Worm (Caenorhabditis elegans) whole organism, midembryonic: ENCODE data around the gene hpo-8.

Experiments
- T22C8.4 ChIP-seq: fragments of 200-800 bp; sonication (Bioruptor generic); IDR thresholded peaks from 2 replicates; pipeline ENCODE4 v1.3.6; 2022; ENCODE audit warnings: missing genetic modification characterization, missing compliant biosample characterization
- cog-1 ChIP-seq: sonication (generic microtip); optimal IDR thresholded peaks from 2 replicates; lab custom pipeline; 2016; ENCODE audit warnings: missing genetic modification characterization, missing compliant biosample characterization
- flt-1 ChIP-seq: fragments of 200-800 bp; sonication (Bioruptor generic); IDR thresholded peaks from 2 replicates; pipeline ENCODE4 v1.3.6; 2022; ENCODE audit warnings: missing genetic modification characterization, missing compliant biosample characterization
- klf-2 ChIP-seq: fragments of 200-800 bp; sonication (Bioruptor generic); conservative IDR thresholded peaks from 2 replicates; pipeline ENCODE4 v1.3.6; 2022; ENCODE audit warnings: missing genetic modification reagents, missing genetic modification characterization, missing compliant biosample characterization
- med-1 ChIP-seq: sonication (generic microtip); optimal IDR thresholded peaks from 2 replicates; lab custom pipeline; 2017; ENCODE audit warnings: missing genetic modification characterization, mild to moderate bottlenecking, missing compliant biosample characterization, antibody characterized with exemption, missing genetic modification reagents; ENCODE audit not compliant: insufficient read depth
- ref-1 ChIP-seq: fragments of 200-800 bp; sonication (Bioruptor generic); conservative IDR thresholded peaks from 2 replicates; pipeline ENCODE4 v1.3.6; 2022; ENCODE audit warnings: missing genetic modification reagents, missing genetic modification characterization, missing compliant biosample characterization
- tab-1 ChIP-seq: fragments of 200-800 bp; sonication (Bioruptor generic); IDR thresholded peaks from 2 replicates; pipeline ENCODE4 v1.3.6; 2022; ENCODE audit warnings: missing genetic modification characterization, missing compliant biosample characterization
- ztf-23 ChIP-seq: fragments of 200-800 bp; sonication (Bioruptor generic); IDR thresholded peaks from 2 replicates; pipeline ENCODE4 v1.3.6; 2022; ENCODE audit warnings: missing genetic modification reagents, missing genetic modification characterization, missing compliant biosample characterization
- ztf-29 ChIP-seq: fragments of 200-800 bp; sonication (Bioruptor generic); IDR thresholded peaks from 2 replicates; pipeline ENCODE4 v1.3.6; 2022; ENCODE audit warnings: missing genetic modification reagents, missing genetic modification characterization, missing compliant biosample characterization

The hpo-8 gene

DNA sequence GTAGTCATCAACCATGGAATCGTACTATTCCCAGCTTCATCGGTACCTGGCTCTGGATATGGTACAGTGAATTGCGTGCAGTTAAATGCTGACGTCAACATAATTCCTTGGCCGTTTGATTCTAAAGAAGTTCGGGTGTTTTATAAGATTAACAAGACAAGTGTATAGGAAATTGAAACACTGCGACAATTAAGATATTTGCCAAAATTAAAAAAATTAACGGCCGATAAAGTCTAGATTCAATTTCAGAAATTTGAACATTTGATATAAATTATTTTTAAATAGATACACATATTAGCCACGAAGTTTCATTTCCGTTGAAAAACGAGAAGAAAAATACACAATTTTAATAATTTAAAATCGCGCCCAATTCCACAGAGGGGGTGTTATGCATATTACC is 32.7 kb upstream of the hpo-8 start, which contains the start of gene dmsr-12:
Gene dmsr-12, minus strand, starts transcription at position 101 of the 400 bp plus-strand sequence.
- TF ChIP-seq tab-1 (no peak), ztf-29 (GFP tag; lab: Robert Waterston, UW) (no peak), ref-1 (GFP tag; lab: Robert Waterston, UW) (no peak), ztf-23 (GFP tag; lab: Robert Waterston, UW) (no peak), klf-2 (GFP tag; lab: Robert Waterston, UW) (no peak), flt-1 (GFP tag; lab: Robert Waterston, UW) (no peak)

ce11 chrV:6808962-6809361 is 30.1 kb upstream of the hpo-8 start, which contains the start of gene dmsr-16:
Gene dmsr-16, minus strand, starts transcription at chrV:6809062.
- TF ChIP-seq klf-2 (GFP tag; lab: Robert Waterston, UW) (no peak), med-1 (no peak), T22C8.4 (GFP tag; lab: Robert Waterston, UW) (no peak), tab-1 (no peak), ztf-29 (GFP tag; lab: Robert Waterston, UW) (no peak), ref-1 (GFP tag; lab: Robert Waterston, UW) (no peak), ztf-23 (GFP tag; lab: Robert Waterston, UW) (no peak), cog-1 (tag; lab: Kevin White, UChicago) (no peak), flt-1 (GFP tag; lab: Robert Waterston, UW) (no peak)

ce11 chrV:6810091-6810490 is 29.0 kb upstream of the hpo-8 start:
- TF ChIP-seq tab-1 (no peak), flt-1 (GFP tag; lab: Robert Waterston, UW) (no peak), ref-1 (GFP tag; lab: Robert Waterston, UW) (no peak), T22C8.4 (GFP tag; lab: Robert Waterston, UW) (no peak), med-1 (no peak), klf-2 (GFP tag; lab: Robert Waterston, UW) (no peak), ztf-29 (GFP tag; lab: Robert Waterston, UW) (no peak), cog-1 (tag; lab: Kevin White, UChicago) (no peak), ztf-23 (GFP tag; lab: Robert Waterston, UW) (no peak)

ce11 chrV:6811863-6812262 is 27.2 kb upstream of the hpo-8 start:
- TF ChIP-seq ztf-23 (GFP tag; lab: Robert Waterston, UW) (no peak), T22C8.4 (GFP tag; lab: Robert Waterston, UW) (no peak), ztf-29 (GFP tag; lab: Robert Waterston, UW) (no peak), med-1 (no peak), klf-2 (GFP tag; lab: Robert Waterston, UW) (no peak), cog-1 (tag; lab: Kevin White, UChicago) (no peak), flt-1 (GFP tag; lab: Robert Waterston, UW) (no peak), tab-1 (no peak), ref-1 (GFP tag; lab: Robert Waterston, UW) (no peak)

DNA sequence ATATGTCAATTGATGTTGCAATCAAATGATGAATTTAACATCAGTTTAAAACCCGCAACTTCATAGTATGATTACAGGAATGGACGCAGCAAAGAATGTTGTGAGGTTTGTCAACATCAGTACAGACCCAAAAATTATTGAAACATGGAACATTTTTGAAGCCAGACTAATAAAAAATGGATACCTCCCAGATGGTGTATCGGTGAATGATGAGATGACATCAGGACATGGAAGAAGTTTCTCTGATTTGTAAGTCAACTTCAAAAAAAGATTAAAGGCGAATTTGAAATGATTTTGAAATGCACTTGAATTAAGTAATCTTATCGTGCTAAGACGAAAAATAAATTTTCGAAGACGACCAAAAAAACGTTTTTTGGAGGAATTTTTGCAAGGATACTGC is 25.2 kb upstream of the hpo-8 start:
- TF ChIP-seq ztf-23 (GFP tag; lab: Robert Waterston, UW), result no peak

- TF ChIP-seq ztf-29 (GFP tag; lab: Robert Waterston, UW), result no peak
- TF ChIP-seq tab-1, result no peak
- TF ChIP-seq ztf-23 (GFP tag; lab: Robert Waterston, UW), result no peak
- TF ChIP-seq cog-1 (tag; lab: Kevin White, UChicago), result no peak
- TF ChIP-seq med-1, result no peak
Measured at ce11 chrV:6817184-6817583, 21.9 kb upstream of the hpo-8 start, which contains the start of gene dmsr-14. Gene dmsr-14, minus strand, starts transcription at chrV:6817284.

DNA sequence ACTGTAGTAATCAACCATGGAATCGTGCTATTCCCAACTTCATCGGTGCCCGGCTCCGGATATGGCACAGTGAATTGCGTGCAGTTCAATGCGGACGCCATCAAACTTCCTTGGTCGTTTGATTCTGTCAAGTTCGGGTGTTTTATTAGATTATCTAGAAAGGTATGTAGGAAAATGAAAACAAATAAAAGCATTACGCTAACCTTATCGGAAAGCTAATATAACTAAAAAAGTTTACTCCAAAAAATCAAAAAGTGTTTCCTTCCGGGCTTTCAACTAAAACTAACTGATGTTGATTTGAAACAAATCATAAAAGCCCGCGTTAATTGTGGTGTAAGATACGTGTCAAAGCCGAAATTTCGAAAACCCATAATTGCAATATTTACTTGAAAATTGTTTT is 19.3 kb upstream of the hpo-8 start, which contains the start of gene dmsr-13:
Gene dmsr-13, minus strand, starts transcription at position 101 of the 400 bp plus-strand sequence.
- TF ChIP-seq ztf-23 (GFP tag; lab: Robert Waterston, UW) (no peak), tab-1 (no peak), flt-1 (GFP tag; lab: Robert Waterston, UW) (no peak), T22C8.4 (GFP tag; lab: Robert Waterston, UW) (no peak), klf-2 (GFP tag; lab: Robert Waterston, UW) (no peak), ztf-29 (GFP tag; lab: Robert Waterston, UW) (no peak), cog-1 (tag; lab: Kevin White, UChicago) (no peak), ref-1 (GFP tag; lab: Robert Waterston, UW) (no peak), med-1 (no peak)

- TF ChIP-seq ref-1 (GFP tag; lab: Robert Waterston, UW) (no peak), klf-2 (GFP tag; lab: Robert Waterston, UW) (no peak), T22C8.4 (GFP tag; lab: Robert Waterston, UW) (no peak), cog-1 (tag; lab: Kevin White, UChicago) (no peak), flt-1 (GFP tag; lab: Robert Waterston, UW) (no peak), tab-1 (no peak), med-1 (no peak), ztf-29 (GFP tag; lab: Robert Waterston, UW) (no peak)
Measured at ce11 chrV:6821509-6821908, 17.6 kb upstream of the hpo-8 start, which contains the start of gene T15B7.8. Gene T15B7.8, plus strand, starts transcription at chrV:6821809.

DNA sequence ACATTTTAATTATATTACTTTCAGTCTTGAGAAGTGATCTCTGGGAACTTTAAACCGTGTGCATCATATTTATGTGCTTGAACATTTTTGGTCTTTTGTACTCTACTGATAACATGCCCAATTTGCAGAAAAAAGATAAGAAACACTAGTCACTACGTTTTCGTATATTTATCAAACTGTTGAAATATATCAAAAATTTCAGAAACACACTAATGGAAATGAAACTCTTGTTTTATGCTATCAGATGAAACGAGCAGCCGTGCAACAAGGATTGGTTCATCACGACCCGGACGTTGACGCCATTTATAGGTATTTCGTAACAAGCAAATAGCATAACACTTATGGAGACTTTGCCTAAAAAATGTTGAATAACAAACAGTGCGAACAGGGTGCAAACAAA is 15.7 kb upstream of the hpo-8 start:
- TF ChIP-seq med-1 (no peak), ztf-29 (GFP tag; lab: Robert Waterston, UW) (no peak), klf-2 (GFP tag; lab: Robert Waterston, UW) (no peak), tab-1 (no peak), ztf-23 (GFP tag; lab: Robert Waterston, UW) (no peak), T22C8.4 (GFP tag; lab: Robert Waterston, UW) (no peak), flt-1 (GFP tag; lab: Robert Waterston, UW) (no peak), ref-1 (GFP tag; lab: Robert Waterston, UW) (no peak), cog-1 (tag; lab: Kevin White, UChicago) (no peak)

DNA sequence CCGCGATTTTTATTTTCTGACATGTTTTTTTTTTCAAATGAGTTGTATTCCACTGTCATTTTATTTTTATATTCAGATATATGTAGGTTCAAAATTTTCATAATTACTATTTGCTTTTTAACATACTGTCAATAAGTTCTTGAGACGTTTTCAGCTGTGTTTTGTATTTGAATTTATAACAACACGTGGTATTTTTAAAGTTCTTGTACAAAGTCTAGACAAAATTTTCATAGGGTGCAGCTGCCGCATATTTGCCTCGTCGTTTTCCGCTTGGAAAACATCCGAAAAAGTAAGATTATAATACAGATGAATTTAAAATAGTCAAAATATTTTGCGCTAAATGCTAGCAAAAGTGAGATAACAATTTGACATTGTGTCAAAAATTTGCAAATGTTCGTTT is 10.3 kb upstream of the hpo-8 start, which contains the start of gene dmsr-15:
Gene dmsr-15, minus strand, starts transcription at position 101 of the 400 bp plus-strand sequence.
- no peak for TF ChIP-seq flt-1 (GFP tag; lab: Robert Waterston, UW)
- no peak for TF ChIP-seq ztf-29 (GFP tag; lab: Robert Waterston, UW)
